Worm (Caenorhabditis elegans): ENCODE results near the gene T07C4.12.

T07C4.12 gene

ce11 chrIII:10344762-10345161 is 12.3 kb upstream of the T07C4.12 start:
- TF ChIP-seq nhr-77 (tag; optimal IDR thresholded peaks at IDR 0.05) (no peak), elt-3 (tag; optimal IDR thresholded peaks at IDR 0.05) (no peak), F13H6.1 (tag; optimal IDR thresholded peaks at IDR 0.05) (no peak), skn-1 (tag; optimal IDR thresholded peaks at IDR 0.05) (no peak), ceh-16 (tag; optimal IDR thresholded peaks at IDR 0.05) (no peak)

ce11 chrIII:10341758-10342157 is 9.3 kb upstream of the T07C4.12 start, which contains the start of gene tbx-9:
Gene tbx-9 (minus strand): TSS chrIII:10341858.
- TF ChIP-seq ama-1 (optimal IDR thresholded peaks at IDR 0.05) = no peak
- no peak for TF ChIP-seq unc-62 (GFP tag; optimal IDR thresholded peaks at IDR 0.05)
- no peak for TF ChIP-seq nhr-21 (tag; optimal IDR thresholded peaks at IDR 0.05)
- no peak for TF ChIP-seq ztf-4 (tag; optimal IDR thresholded peaks at IDR 0.05)
- TF ChIP-seq nhr-11 (tag; optimal IDR thresholded peaks at IDR 0.05) = no peak
- TF ChIP-seq nhr-237 (tag; optimal IDR thresholded peaks at IDR 0.05) = no peak
- TF ChIP-seq lin-13 (GFP tag; optimal IDR thresholded peaks at IDR 0.05) = no peak
- no peak for TF ChIP-seq elt-1 (tag; optimal IDR thresholded peaks at IDR 0.05)
- no peak for TF ChIP-seq ceh-16 (tag; optimal IDR thresholded peaks at IDR 0.05)
- no peak for TF ChIP-seq ztf-11 (tag; optimal IDR thresholded peaks at IDR 0.05)
- no peak for TF ChIP-seq ceh-82 (tag; optimal IDR thresholded peaks at IDR 0.05)
- TF ChIP-seq zag-1 (tag; optimal IDR thresholded peaks at IDR 0.05) = no peak
- no peak for TF ChIP-seq nhr-129 (tag; optimal IDR thresholded peaks at IDR 0.05)
- no peak for TF ChIP-seq ZK546.5 (tag; optimal IDR thresholded peaks at IDR 0.05)
- TF ChIP-seq Y55F3AM.14 (GFP tag; optimal IDR thresholded peaks at IDR 0.05) = no peak

- TF ChIP-seq skn-1 (tag; optimal IDR thresholded peaks at IDR 0.05) (no peak), lin-39 (tag; optimal IDR thresholded peaks at IDR 0.05) (no peak), fos-1 (tag; optimal IDR thresholded peaks at IDR 0.05) (no peak), nhr-77 (tag; optimal IDR thresholded peaks at IDR 0.05) (no peak), C34F6.9 (tag; optimal IDR thresholded peaks at IDR 0.05) (no peak), ztf-11 (tag; optimal IDR thresholded peaks at IDR 0.05) (no peak), unc-55 (GFP tag; optimal IDR thresholded peaks at IDR 0.05) (no peak), F13H6.1 (tag; optimal IDR thresholded peaks at IDR 0.05) (no peak), ZK546.5 (tag; optimal IDR thresholded peaks at IDR 0.05) (no peak), unc-62 (GFP tag; optimal IDR thresholded peaks at IDR 0.05) (no peak), sma-9 (GFP tag; optimal IDR thresholded peaks at IDR 0.05) (no peak), sma-9 (tag; optimal IDR thresholded peaks at IDR 0.05) (no peak), lsy-2 (tag; optimal IDR thresholded peaks at IDR 0.05) (no peak)
These were observed 7.5 kb upstream of the T07C4.12 start for ce11 chrIII:10339949-10340348.

ce11 chrIII:10338992-10339852 is 6.8 kb upstream of the T07C4.12 start:
- TF ChIP-seq ztf-4 (tag; optimal IDR thresholded peaks at IDR 0.05) = peak; percentile 43
- no peak for TF ChIP-seq lin-11 (tag; optimal IDR thresholded peaks at IDR 0.05)
- peak; percentile 80 for TF ChIP-seq nhr-25 (tag; optimal IDR thresholded peaks at IDR 0.05)
- TF ChIP-seq sma-3 (GFP tag; optimal IDR thresholded peaks at IDR 0.05) = peak; percentile 44
- no peak for TF ChIP-seq nhr-10 (tag; optimal IDR thresholded peaks at IDR 0.05)
- no peak for TF ChIP-seq nhr-77 (tag; optimal IDR thresholded peaks at IDR 0.05)
- TF ChIP-seq lin-13 (GFP tag; optimal IDR thresholded peaks at IDR 0.05) = peak; percentile 31
- no peak for TF ChIP-seq lin-39 (tag; optimal IDR thresholded peaks at IDR 0.05)
- no peak for TF ChIP-seq F13H6.1 (tag; optimal IDR thresholded peaks at IDR 0.05)
- peak; percentile 18 for TF ChIP-seq nhr-21 (tag; optimal IDR thresholded peaks at IDR 0.05)
- peak; percentile 0 for TF ChIP-seq nhr-6 (tag; optimal IDR thresholded peaks at IDR 0.05)
- TF ChIP-seq crh-2 (tag; optimal IDR thresholded peaks at IDR 0.05) = peak; percentile 24
- peak; percentile 41 for TF ChIP-seq blmp-1 (tag; optimal IDR thresholded peaks at IDR 0.05; ENCODE audit: insufficient read depth)
- TF ChIP-seq ama-1 (optimal IDR thresholded peaks at IDR 0.05) = no peak

- TF ChIP-seq nhr-237 (tag; optimal IDR thresholded peaks at IDR 0.05) = no peak
- no peak for TF ChIP-seq ceh-16 (tag; optimal IDR thresholded peaks at IDR 0.05)
- TF ChIP-seq F13H6.1 (tag; optimal IDR thresholded peaks at IDR 0.05) = no peak
- TF ChIP-seq sem-4 (tag; optimal IDR thresholded peaks at IDR 0.05) = no peak
- no peak for TF ChIP-seq skn-1 (tag; optimal IDR thresholded peaks at IDR 0.05)
- no peak for TF ChIP-seq unc-55 (GFP tag; optimal IDR thresholded peaks at IDR 0.05)
- TF ChIP-seq nhr-6 (tag; optimal IDR thresholded peaks at IDR 0.05) = no peak
- no peak for TF ChIP-seq ZK546.5 (tag; optimal IDR thresholded peaks at IDR 0.05)
- no peak for TF ChIP-seq snpc-4 (tag; optimal IDR thresholded peaks at IDR 0.05)
- TF ChIP-seq R02D3.7 (tag; optimal IDR thresholded peaks at IDR 0.05) = no peak
- TF ChIP-seq lin-13 (GFP tag; optimal IDR thresholded peaks at IDR 0.05) = no peak
- TF ChIP-seq mdl-1 (tag; optimal IDR thresholded peaks at IDR 0.05) = no peak
- TF ChIP-seq lin-39 (tag; optimal IDR thresholded peaks at IDR 0.05) = no peak
- TF ChIP-seq lin-11 (tag; optimal IDR thresholded peaks at IDR 0.05) = no peak
- TF ChIP-seq crh-2 (tag; optimal IDR thresholded peaks at IDR 0.05) = peak; percentile 15
- peak; percentile 63 for TF ChIP-seq nhr-25 (tag; optimal IDR thresholded peaks at IDR 0.05)
- peak; percentile 84 for TF ChIP-seq sma-3 (GFP tag; optimal IDR thresholded peaks at IDR 0.05)
- TF ChIP-seq sma-9 (GFP tag; optimal IDR thresholded peaks at IDR 0.05) = peak; percentile 29
- no peak for TF ChIP-seq sma-9 (tag; optimal IDR thresholded peaks at IDR 0.05)
- no peak for TF ChIP-seq lsy-2 (tag; optimal IDR thresholded peaks at IDR 0.05)
- TF ChIP-seq fos-1 (tag; optimal IDR thresholded peaks at IDR 0.05) = peak; percentile 40
- peak; percentile 86 for TF ChIP-seq ama-1 (optimal IDR thresholded peaks at IDR 0.05)
- no peak for TF ChIP-seq nhr-77 (tag; optimal IDR thresholded peaks at IDR 0.05)
- no peak for TF ChIP-seq elt-3 (tag; optimal IDR thresholded peaks at IDR 0.05)
- TF ChIP-seq C34F6.9 (tag; optimal IDR thresholded peaks at IDR 0.05) = no peak
- peak; percentile 12 for TF ChIP-seq nhr-21 (tag; optimal IDR thresholded peaks at IDR 0.05)
- no peak for TF ChIP-seq ceh-82 (tag; optimal IDR thresholded peaks at IDR 0.05)
- no peak for TF ChIP-seq dmd-4 (tag; optimal IDR thresholded peaks at IDR 0.05)
These were observed 5.2 kb upstream of the T07C4.12 start, which contains the start of gene ttr-15 for ce11 chrIII:10337508-10338166. Gene ttr-15 (plus strand): TSS chrIII:10337847.

Data from whole organism, L2 larva.